Fruit fly (Drosophila melanogaster) whole organism, embryonic: ENCODE data around the gene CG31538.

Experiments
- B-H1 ChIP-seq: fragments of 200-800 bp; sonication (Bioruptor generic); IDR thresholded peaks from 3 replicates; pipeline ENCODE4 v1.3.6; 2022; ENCODE audit warnings: missing biosample characterization, missing genetic modification characterization
- BEAF-32 ChIP-seq: fragments of 200-800 bp; sonication (Bioruptor generic); optimal IDR thresholded peaks from 3 replicates; lab custom pipeline; 2017; ENCODE audit warnings: missing biosample characterization, missing genetic modification characterization, mild to moderate bottlenecking, moderate library complexity, missing genetic modification reagents
- Blimp-1 ChIP-seq: fragments of 200-800 bp; sonication (Bioruptor generic); optimal IDR thresholded peaks from 3 replicates; lab custom pipeline; 2018; ENCODE audit warnings: missing biosample characterization, missing genetic modification characterization, mild to moderate bottlenecking, moderate library complexity, missing genetic modification reagents
- CG10147 ChIP-seq: fragments of 200-800 bp; sonication (Bioruptor generic); optimal IDR thresholded peaks from 2 replicates; lab custom pipeline; 2019; ENCODE audit warnings: missing biosample characterization, mild to moderate bottlenecking, missing genetic modification characterization, moderate library complexity
- CG10462 ChIP-seq: fragments of 200-800 bp; sonication (Bioruptor generic); optimal IDR thresholded peaks from 2 replicates; lab custom pipeline; 2016; ENCODE audit warnings: missing biosample characterization, missing genetic modification characterization
- CG10543 ChIP-seq: fragments of 200-800 bp; sonication (Bioruptor generic); optimal IDR thresholded peaks from 3 replicates; lab custom pipeline; 2017; ENCODE audit warnings: missing biosample characterization, mild to moderate bottlenecking, missing genetic modification characterization, moderate library complexity
- CG10979 ChIP-seq: fragments of 200-800 bp; sonication (Bioruptor generic); optimal IDR thresholded peaks from 2 replicates; lab custom pipeline; 2018; ENCODE audit warnings: missing biosample characterization, mild to moderate bottlenecking, missing genetic modification characterization, moderate library complexity
- CG13775 ChIP-seq: fragments of 200-800 bp; sonication (Bioruptor generic); optimal IDR thresholded peaks from 3 replicates; lab custom pipeline; 2017; ENCODE audit warnings: missing biosample characterization, mild to moderate bottlenecking, missing genetic modification characterization
- CG13894 ChIP-seq: fragments of 200-800 bp; sonication (Bioruptor generic); optimal IDR thresholded peaks from 3 replicates; lab custom pipeline; 2018; ENCODE audit warnings: missing biosample characterization, mild to moderate bottlenecking, missing genetic modification characterization, moderate library complexity
- CG14965 ChIP-seq: fragments of 200-800 bp; sonication (Bioruptor generic); optimal IDR thresholded peaks from 2 replicates; lab custom pipeline; 2016; ENCODE audit warnings: missing biosample characterization, missing genetic modification characterization, borderline replicate concordance
- CG16779 ChIP-seq: fragments of 200-800 bp; sonication (Bioruptor generic); IDR thresholded peaks from 2 replicates; pipeline ENCODE4 v1.3.6; 2022; ENCODE audit warnings: missing biosample characterization, missing genetic modification characterization
- CG2116 ChIP-seq: fragments of 200-800 bp; sonication (Bioruptor generic); optimal IDR thresholded peaks from 3 replicates; lab custom pipeline; 2018; ENCODE audit warnings: missing biosample characterization, mild to moderate bottlenecking, missing genetic modification characterization
- CG2120 ChIP-seq: fragments of 200-800 bp; sonication (Bioruptor generic); optimal IDR thresholded peaks from 3 replicates; lab custom pipeline; 2016; ENCODE audit warnings: missing biosample characterization, missing genetic modification characterization
- CG2199 ChIP-seq: fragments of 200-800 bp; sonication (Bioruptor generic); IDR thresholded peaks from 3 replicates; pipeline ENCODE4 v1.3.6; 2022; ENCODE audit warnings: missing biosample characterization, missing genetic modification characterization
- CG2202 ChIP-seq: fragments of 200-800 bp; sonication (Bioruptor generic); optimal IDR thresholded peaks from 2 replicates; lab custom pipeline; 2018; ENCODE audit warnings: missing biosample characterization, mild to moderate bottlenecking, missing genetic modification characterization
- CG3847 ChIP-seq: fragments of 200-800 bp; sonication (Bioruptor generic); IDR thresholded peaks from 2 replicates; pipeline ENCODE4 v1.3.6; 2022; ENCODE audit warnings: missing biosample characterization, missing genetic modification characterization
- CG5245 ChIP-seq: fragments of 200-800 bp; sonication (Bioruptor generic); optimal IDR thresholded peaks from 3 replicates; lab custom pipeline; 2016; ENCODE audit warnings: missing biosample characterization, missing genetic modification characterization
- CG6765 ChIP-seq: fragments of 200-800 bp; sonication (Bioruptor generic); optimal IDR thresholded peaks from 3 replicates; lab custom pipeline; 2017; ENCODE audit warnings: missing biosample characterization, mild to moderate bottlenecking, missing genetic modification characterization
- CG6813 ChIP-seq: fragments of 200-800 bp; sonication (Bioruptor generic); optimal IDR thresholded peaks from 2 replicates; lab custom pipeline; 2017; ENCODE audit warnings: missing biosample characterization, missing genetic modification characterization, mild to moderate bottlenecking, moderate library complexity, missing genetic modification reagents
- CG9797 ChIP-seq: fragments of 200-800 bp; sonication (Bioruptor generic); optimal IDR thresholded peaks from 3 replicates; lab custom pipeline; 2018; ENCODE audit warnings: missing biosample characterization, mild to moderate bottlenecking, missing genetic modification characterization
- CHES-1-like ChIP-seq: fragments of 200-800 bp; sonication (Bioruptor generic); optimal IDR thresholded peaks from 2 replicates; lab custom pipeline; 2016; ENCODE audit warnings: missing biosample characterization, missing genetic modification characterization
- Dbx ChIP-seq: fragments of 200-800 bp; sonication (Bioruptor generic); IDR thresholded peaks from 3 replicates; pipeline ENCODE4 v1.3.6; 2022; ENCODE audit warnings: missing biosample characterization, missing genetic modification characterization
- E2f2 ChIP-seq: fragments of 200-800 bp; sonication (Bioruptor generic); IDR thresholded peaks from 2 replicates; pipeline ENCODE4 v1.3.6; 2022; ENCODE audit warnings: missing biosample characterization, missing genetic modification characterization
- HmgD ChIP-seq: fragments of 200-800 bp; sonication (Bioruptor generic); optimal IDR thresholded peaks from 3 replicates; lab custom pipeline; 2016; ENCODE audit warnings: missing biosample characterization, missing genetic modification characterization
- Hmx ChIP-seq: fragments of 200-800 bp; sonication (Bioruptor generic); optimal IDR thresholded peaks from 2 replicates; lab custom pipeline; 2016; ENCODE audit warnings: missing biosample characterization, missing genetic modification characterization
- Hr39 ChIP-seq: fragments of >200 bp; optimal IDR thresholded peaks from 2 replicates; lab custom pipeline; 2017
- Med ChIP-seq: fragments of 200-800 bp; sonication (Bioruptor generic); peaks from one replicate; lab custom pipeline; 2016; ENCODE audit warnings: missing biosample characterization, missing genetic modification characterization, mild to moderate bottlenecking, inconsistent platforms, moderate library complexity
- Myb ChIP-seq: fragments of 200-800 bp; sonication (Bioruptor generic); optimal IDR thresholded peaks from 2 replicates; lab custom pipeline; 2016; ENCODE audit warnings: missing biosample characterization, missing genetic modification characterization
- Opbp ChIP-seq: fragments of 200-800 bp; sonication (Bioruptor generic); IDR thresholded peaks from 3 replicates; pipeline ENCODE4 v1.3.6; 2022; ENCODE audit warnings: missing biosample characterization, missing genetic modification characterization; ENCODE audit not compliant: partially characterized antibody
- Ptx1 ChIP-seq: fragments of 200-800 bp; sonication (Bioruptor generic); IDR thresholded peaks from 2 replicates; pipeline ENCODE4 v1.3.6; 2022; ENCODE audit warnings: missing biosample characterization, missing genetic modification characterization
- Ravus ChIP-seq: fragments of 200-800 bp; sonication (Bioruptor generic); IDR thresholded peaks from 2 replicates; pipeline ENCODE4 v1.3.6; 2022; ENCODE audit warnings: missing biosample characterization, missing genetic modification characterization
- Sin3A ChIP-seq: fragments of >200 bp; optimal IDR thresholded peaks from 2 replicates; lab custom pipeline; 2018
- Sox102F ChIP-seq: fragments of 200-800 bp; sonication (Bioruptor generic); optimal IDR thresholded peaks from 2 replicates; lab custom pipeline; 2018; ENCODE audit warnings: missing biosample characterization, mild to moderate bottlenecking, missing genetic modification characterization, moderate library complexity
- az2 ChIP-seq: fragments of 200-800 bp; sonication (Bioruptor generic); optimal IDR thresholded peaks from 3 replicates; lab custom pipeline; 2016; ENCODE audit warnings: missing biosample characterization, missing genetic modification characterization
- bigmax ChIP-seq: fragments of 200-800 bp; sonication (Bioruptor generic); optimal IDR thresholded peaks from 2 replicates; lab custom pipeline; 2018; ENCODE audit warnings: missing biosample characterization, mild to moderate bottlenecking, missing genetic modification characterization
- croc ChIP-seq: fragments of 200-800 bp; sonication (Bioruptor generic); conservative IDR thresholded peaks from 3 replicates; pipeline ENCODE4 v1.3.6; 2022; ENCODE audit warnings: missing biosample characterization, missing genetic modification characterization
- cwo ChIP-seq: fragments of 200-800 bp; sonication (Bioruptor generic); optimal IDR thresholded peaks from 3 replicates; lab custom pipeline; 2017; ENCODE audit warnings: missing biosample characterization, missing genetic modification characterization, mild to moderate bottlenecking, moderate library complexity, missing genetic modification reagents
- dmrt99B ChIP-seq: fragments of 200-800 bp; sonication (Bioruptor generic); optimal IDR thresholded peaks from 2 replicates; lab custom pipeline; 2018; ENCODE audit warnings: missing biosample characterization, mild to moderate bottlenecking, missing genetic modification characterization, moderate library complexity
- ems ChIP-seq: fragments of 200-800 bp; sonication (Bioruptor generic); optimal IDR thresholded peaks from 3 replicates; lab custom pipeline; 2016; ENCODE audit warnings: missing biosample characterization, missing genetic modification characterization
- ewg ChIP-seq: fragments of 200-800 bp; sonication (Bioruptor generic); optimal IDR thresholded peaks from 3 replicates; lab custom pipeline; 2017; ENCODE audit warnings: mild to moderate bottlenecking, missing biosample characterization, missing genetic modification reagents, missing genetic modification characterization
- gcm ChIP-seq: fragments of 200-800 bp; sonication (Bioruptor generic); optimal IDR thresholded peaks from 2 replicates; lab custom pipeline; 2019; ENCODE audit warnings: missing biosample characterization, mild to moderate bottlenecking, missing genetic modification characterization, moderate library complexity
- gt ChIP-seq: fragments of 200-800 bp; sonication (Bioruptor generic); IDR thresholded peaks from 2 replicates; pipeline ENCODE4 v1.3.6; 2022; ENCODE audit warnings: missing biosample characterization, missing genetic modification characterization
- ken ChIP-seq: fragments of 200-800 bp; sonication (Bioruptor generic); IDR thresholded peaks from 3 replicates; pipeline ENCODE4 v1.3.6; 2022; ENCODE audit warnings: missing biosample characterization, missing genetic modification characterization
- pb ChIP-seq: fragments of 200-800 bp; sonication (Bioruptor generic); optimal IDR thresholded peaks from 3 replicates; lab custom pipeline; 2016; ENCODE audit warnings: missing biosample characterization, missing genetic modification characterization
- peb ChIP-seq: fragments of 200-800 bp; sonication (Bioruptor generic); IDR thresholded peaks from 2 replicates; pipeline ENCODE4 v1.3.6; 2022; ENCODE audit warnings: missing biosample characterization, missing genetic modification characterization
- pzg ChIP-seq: fragments of 200-800 bp; sonication (Bioruptor generic); optimal IDR thresholded peaks from 3 replicates; lab custom pipeline; 2018; ENCODE audit warnings: missing biosample characterization, mild to moderate bottlenecking, missing genetic modification characterization, moderate library complexity
- run ChIP-seq: fragments of 200-800 bp; sonication (Bioruptor generic); optimal IDR thresholded peaks from 3 replicates; lab custom pipeline; 2018; ENCODE audit warnings: missing biosample characterization, mild to moderate bottlenecking, missing genetic modification characterization
- schlank ChIP-seq: fragments of 200-800 bp; sonication (Bioruptor generic); optimal IDR thresholded peaks from 2 replicates; lab custom pipeline; 2018; ENCODE audit warnings: missing biosample characterization, mild to moderate bottlenecking, missing genetic modification characterization
- sob ChIP-seq: fragments of 200-800 bp; sonication (Bioruptor generic); IDR thresholded peaks from 2 replicates; pipeline ENCODE4 v1.3.6; 2022; ENCODE audit warnings: missing biosample characterization, missing genetic modification characterization
- stwl ChIP-seq: fragments of 200-800 bp; sonication (Bioruptor generic); optimal IDR thresholded peaks from 3 replicates; lab custom pipeline; 2018; ENCODE audit warnings: missing biosample characterization, mild to moderate bottlenecking, missing genetic modification characterization, moderate library complexity
- yki ChIP-seq: fragments of >200 bp; optimal IDR thresholded peaks from 3 replicates; lab custom pipeline; 2018

The CG31538 gene

dm6 chr3R:5251243-5251865 lies 26.3 kb downstream of the CG31538 start, which contains the start of gene CtsF (continued):
- peak; percentile 4 for TF ChIP-seq ewg
- TF ChIP-seq pzg (GFP tag; lab: Kevin White, UChicago): peak; percentile 93
- TF ChIP-seq croc: no peak
- TF ChIP-seq CG2120: peak; percentile 15
- peak; percentile 88 for TF ChIP-seq Med (GFP tag; lab: Kevin White, UChicago)
- peak; percentile 64 for TF ChIP-seq CG10543 (GFP tag; lab: Kevin White, UChicago)
- peak; percentile 64 for TF ChIP-seq CG13894
- TF ChIP-seq CG16779 (GFP tag; lab: Robert Waterston, UW): no peak
- peak; percentile 99 for TF ChIP-seq Opbp (GFP tag; lab: Robert Waterston, UW)
- TF ChIP-seq schlank (tag; lab: Kevin White, UChicago): no peak
- no peak for TF ChIP-seq CG10462 (GFP tag; lab: Kevin White, UChicago)
- peak; percentile 40; the same call in 1 of the 3 replicates for TF ChIP-seq ken
- TF ChIP-seq Sox102F: peak; percentile 7
- no peak for TF ChIP-seq CG10979 (tag; lab: Kevin White, UChicago)
- TF ChIP-seq CG10147 (GFP tag; lab: Kevin White, UChicago): peak; percentile 16
- no peak for TF ChIP-seq Hmx (GFP tag; lab: Kevin White, UChicago)
- TF ChIP-seq CG6765 (GFP tag; lab: Kevin White, UChicago): peak; percentile 7
- 0 out of 3 replicates have a peak, but pooled peaks have one; percentile 13 for TF ChIP-seq CG2199
- 0 out of 2 replicates have a peak, but pooled peaks have one; percentile 42 for TF ChIP-seq sob (GFP tag; lab: Robert Waterston, UW)
- TF ChIP-seq run (tag; lab: Kevin White, UChicago): peak; percentile 47
- TF ChIP-seq B-H1 (GFP tag; lab: Robert Waterston, UW): no peak
- TF ChIP-seq az2 (GFP tag; lab: Kevin White, UChicago): no peak
- TF ChIP-seq gcm (GFP tag; lab: Kevin White, UChicago): no peak
- TF ChIP-seq BEAF-32: peak; percentile 98
- no peak for TF ChIP-seq Blimp-1 (GFP tag; lab: Kevin White, UChicago)
- TF ChIP-seq CG14965 (GFP tag; lab: Kevin White, UChicago): no peak
- TF ChIP-seq ems (GFP tag; lab: Kevin White, UChicago): peak; percentile 32
- peak; percentile 86 for TF ChIP-seq CG2116 (GFP tag; lab: Kevin White, UChicago)
- no peak for TF ChIP-seq gt (GFP tag; lab: Robert Waterston, UW)
- peak; percentile 34; the same call in 1 of the 2 replicates for TF ChIP-seq CG3847 (GFP tag; lab: Robert Waterston, UW)
- peak; percentile 99 for TF ChIP-seq bigmax (GFP tag; lab: Kevin White, UChicago)
- no peak for TF ChIP-seq Hr39 (lab: Kevin White, UChicago)
- TF ChIP-seq CG5245 (GFP tag; lab: Kevin White, UChicago): no peak
- TF ChIP-seq Myb (GFP tag; lab: Kevin White, UChicago): peak; percentile 78
- TF ChIP-seq pb (GFP tag; lab: Kevin White, UChicago): no peak
- TF ChIP-seq HmgD (GFP tag; lab: Kevin White, UChicago): peak; percentile 30
- TF ChIP-seq Ptx1: no peak
- peak; percentile 95 for TF ChIP-seq E2f2 (GFP tag; lab: Robert Waterston, UW)
- peak; percentile 49 for TF ChIP-seq CHES-1-like (GFP tag; lab: Kevin White, UChicago)
- TF ChIP-seq peb (GFP tag; lab: Robert Waterston, UW): no peak
- no peak for TF ChIP-seq CG6813 (GFP tag; lab: Kevin White, UChicago)
- TF ChIP-seq CG2202 (tag; lab: Kevin White, UChicago): no peak
- no peak for TF ChIP-seq CG13775
- peak; percentile 66 for TF ChIP-seq Sin3A (lab: Kevin White, UChicago)
- TF ChIP-seq stwl (tag; lab: Kevin White, UChicago): peak; percentile 78
- TF ChIP-seq cwo (GFP tag; lab: Kevin White, UChicago): no peak
- TF ChIP-seq dmrt99B (tag; lab: Kevin White, UChicago): peak; percentile 14
- TF ChIP-seq yki (lab: Kevin White, UChicago): no peak
- 0 out of 3 replicates have a peak, but pooled peaks have one; percentile 58 for TF ChIP-seq Dbx (GFP tag; lab: Robert Waterston, UW)
- TF ChIP-seq CG9797: peak; percentile 39
- TF ChIP-seq Ravus: no peak
